Fruit fly (Drosophila melanogaster) whole organism, embryonic: ENCODE measurements around the gene CG9590.

Experiments used
- Atf3 ChIP-seq: fragments of 200-800 bp; sonication (Bioruptor generic); optimal IDR thresholded peaks from 3 replicates; lab custom pipeline; 2016; ENCODE audit warnings: missing biosample characterization, missing genetic modification characterization
- CG10147 ChIP-seq: fragments of 200-800 bp; sonication (Bioruptor generic); optimal IDR thresholded peaks from 2 replicates; lab custom pipeline; 2019; ENCODE audit warnings: missing biosample characterization, mild to moderate bottlenecking, missing genetic modification characterization, moderate library complexity
- CG10543 ChIP-seq: fragments of 200-800 bp; sonication (Bioruptor generic); optimal IDR thresholded peaks from 3 replicates; lab custom pipeline; 2017; ENCODE audit warnings: missing biosample characterization, mild to moderate bottlenecking, missing genetic modification characterization, moderate library complexity
- CG10959 ChIP-seq: fragments of 200-800 bp; sonication (Bioruptor generic); IDR thresholded peaks from 2 replicates; pipeline ENCODE4 v1.3.6; 2022; ENCODE audit warnings: missing biosample characterization, missing genetic modification characterization
- CG11085 ChIP-seq: fragments of 200-800 bp; sonication (Bioruptor generic); IDR thresholded peaks from 2 replicates; pipeline ENCODE4 v1.3.6; 2022; ENCODE audit warnings: missing biosample characterization, missing genetic modification characterization
- CG12236 ChIP-seq: fragments of 200-800 bp; sonication (Bioruptor generic); optimal IDR thresholded peaks from 2 replicates; lab custom pipeline; 2016; ENCODE audit warnings: missing biosample characterization, missing genetic modification characterization
- CG1233 ChIP-seq: fragments of 200-800 bp; sonication (Bioruptor generic); optimal IDR thresholded peaks from 4 replicates; lab custom pipeline; 2018; ENCODE audit warnings: missing biosample characterization, mild to moderate bottlenecking, missing genetic modification characterization
- CG14441 ChIP-seq: fragments of 200-800 bp; sonication (Bioruptor generic); IDR thresholded peaks from 2 replicates; pipeline ENCODE4 v1.3.6; 2022; ENCODE audit warnings: missing biosample characterization, missing genetic modification characterization
- CG16815 ChIP-seq: fragments of 200-800 bp; sonication (Bioruptor generic); optimal IDR thresholded peaks from 3 replicates; lab custom pipeline; 2017; ENCODE audit warnings: missing biosample characterization, mild to moderate bottlenecking, missing genetic modification characterization
- CG17328 ChIP-seq: fragments of 200-800 bp; sonication (Bioruptor generic); IDR thresholded peaks from 2 replicates; pipeline ENCODE4 v1.3.6; 2022; ENCODE audit warnings: missing biosample characterization, missing genetic modification characterization
- CG17361 ChIP-seq: fragments of 200-800 bp; sonication (Bioruptor generic); IDR thresholded peaks from 3 replicates; pipeline ENCODE4 v1.3.6; 2022; ENCODE audit warnings: missing biosample characterization, missing genetic modification characterization
- CG17385 ChIP-seq: fragments of 200-800 bp; sonication (Bioruptor generic); optimal IDR thresholded peaks from 3 replicates; lab custom pipeline; 2018; ENCODE audit warnings: missing biosample characterization, mild to moderate bottlenecking, missing genetic modification characterization
- CG32772 ChIP-seq: fragments of 200-800 bp; sonication (Bioruptor generic); IDR thresholded peaks from 2 replicates; pipeline ENCODE4 v1.3.6; 2022; ENCODE audit warnings: missing biosample characterization, missing genetic modification characterization
- CG3838 ChIP-seq: fragments of 200-800 bp; sonication (Bioruptor generic); optimal IDR thresholded peaks from 3 replicates; lab custom pipeline; 2016; ENCODE audit warnings: missing biosample characterization, missing genetic modification characterization
- CG4328 ChIP-seq: fragments of 200-800 bp; sonication (Bioruptor generic); optimal IDR thresholded peaks from 3 replicates; lab custom pipeline; 2017; ENCODE audit warnings: missing biosample characterization, missing genetic modification reagents, missing genetic modification characterization
- CG4424 ChIP-seq: fragments of 200-800 bp; sonication (Bioruptor generic); optimal IDR thresholded peaks from 3 replicates; lab custom pipeline; 2016; ENCODE audit warnings: missing biosample characterization, missing genetic modification characterization
- CG7928 ChIP-seq: fragments of 200-800 bp; sonication (Bioruptor generic); optimal IDR thresholded peaks from 2 replicates; lab custom pipeline; 2017; ENCODE audit warnings: missing biosample characterization, mild to moderate bottlenecking, missing genetic modification characterization
- CG8290 ChIP-seq, 3 experiments: fragments of 200-800 bp; sonication (Bioruptor generic); optimal IDR thresholded peaks; 2 replicates each; lab custom pipeline; 2016 to 2019; ENCODE audit warnings: missing biosample characterization in 3 of 3, missing genetic modification characterization in 3 of 3, mild to moderate bottlenecking in 2 of 3, moderate library complexity in 1 of 3
- CG8388 ChIP-seq: fragments of 200-800 bp; sonication (Bioruptor generic); optimal IDR thresholded peaks from 2 replicates; lab custom pipeline; 2019; ENCODE audit warnings: missing biosample characterization, mild to moderate bottlenecking, missing genetic modification characterization, moderate library complexity
- CoRest ChIP-seq: fragments of 200-800 bp; sonication (Bioruptor generic); optimal IDR thresholded peaks from 3 replicates; lab custom pipeline; 2018; ENCODE audit warnings: missing biosample characterization, mild to moderate bottlenecking, missing genetic modification characterization, moderate library complexity
- Dbx ChIP-seq: fragments of 200-800 bp; sonication (Bioruptor generic); IDR thresholded peaks from 3 replicates; pipeline ENCODE4 v1.3.6; 2022; ENCODE audit warnings: missing biosample characterization, missing genetic modification characterization
- Eip74EF ChIP-seq, 2 experiments: fragments of 200-800 bp in 1 of 2; fragments of >200 bp in 1 of 2; sonication (Bioruptor generic) in 1 of 2; optimal IDR thresholded peaks; 2 replicates each; lab custom pipeline; 2017 to 2019; ENCODE audit warnings: missing biosample characterization in 2 of 2, missing genetic modification characterization in 2 of 2, mild to moderate bottlenecking in 1 of 2, moderate library complexity in 1 of 2
- Gsc ChIP-seq: fragments of 200-800 bp; sonication (Bioruptor generic); IDR thresholded peaks from 2 replicates; pipeline ENCODE4 v1.3.6; 2022; ENCODE audit warnings: missing biosample characterization, missing genetic modification characterization
- NFAT ChIP-seq: fragments of 200-800 bp; sonication (Bioruptor generic); IDR thresholded peaks from 2 replicates; pipeline ENCODE4 v1.3.6; 2022; ENCODE audit warnings: missing biosample characterization, missing genetic modification characterization
- Nf-YC ChIP-seq: fragments of 200-800 bp; optimal IDR thresholded peaks from 3 replicates; lab custom pipeline; 2019; ENCODE audit warnings: missing biosample characterization, mild to moderate bottlenecking, missing genetic modification characterization, moderate library complexity
- Oaz ChIP-seq: fragments of 200-800 bp; sonication (Bioruptor generic); IDR thresholded peaks from 2 replicates; pipeline ENCODE4 v1.3.6; 2022; ENCODE audit warnings: missing biosample characterization, missing genetic modification characterization
- Sox100B ChIP-seq: fragments of 200-800 bp; sonication (Bioruptor generic); optimal IDR thresholded peaks from 3 replicates; lab custom pipeline; 2018; ENCODE audit warnings: missing biosample characterization, mild to moderate bottlenecking, missing genetic modification characterization
- Trl ChIP-seq, 3 experiments: fragments of >200 bp in 2 of 3; fragments of 200-800 bp in 1 of 3; sonication (Bioruptor generic) in 1 of 3; optimal IDR thresholded peaks; 2 replicates in 1 of 3; 3 replicates in 2 of 3; lab custom pipeline; 2016 to 2017; ENCODE audit warnings: missing biosample characterization in 1 of 3, missing genetic modification characterization in 1 of 3
- aop ChIP-seq: fragments of 200-800 bp; sonication (Bioruptor generic); IDR thresholded peaks from 2 replicates; pipeline ENCODE4 v1.3.6; 2022; ENCODE audit warnings: missing biosample characterization, missing genetic modification characterization
- ap ChIP-seq: fragments of 200-800 bp; sonication (Bioruptor generic); IDR thresholded peaks from 2 replicates; pipeline ENCODE4 v1.3.6; 2022; ENCODE audit warnings: missing biosample characterization, missing genetic modification characterization
- chif ChIP-seq, 2 experiments: fragments of 200-800 bp; sonication (Bioruptor generic); optimal IDR thresholded peaks; 3 replicates each; lab custom pipeline; 2016; ENCODE audit warnings: missing biosample characterization in 2 of 2, missing genetic modification characterization in 2 of 2
- dmrt99B ChIP-seq: fragments of 200-800 bp; sonication (Bioruptor generic); optimal IDR thresholded peaks from 2 replicates; lab custom pipeline; 2018; ENCODE audit warnings: missing biosample characterization, mild to moderate bottlenecking, missing genetic modification characterization, moderate library complexity
- hb ChIP-seq: fragments of 200-800 bp; sonication (Bioruptor generic); IDR thresholded peaks from 3 replicates; pipeline ENCODE4 v1.3.6; 2022; ENCODE audit warnings: missing biosample characterization, missing genetic modification characterization; ENCODE audit not compliant: partially characterized antibody
- her ChIP-seq: fragments of 200-800 bp; sonication (Bioruptor generic); optimal IDR thresholded peaks from 2 replicates; lab custom pipeline; 2016; ENCODE audit warnings: missing biosample characterization, missing genetic modification characterization
- mirr ChIP-seq: fragments of 200-800 bp; sonication (Bioruptor generic); optimal IDR thresholded peaks from 3 replicates; lab custom pipeline; 2018; ENCODE audit warnings: missing biosample characterization, mild to moderate bottlenecking, missing genetic modification characterization
- nmo ChIP-seq: fragments of 200-800 bp; sonication (Bioruptor generic); optimal IDR thresholded peaks from 2 replicates; lab custom pipeline; 2018; ENCODE audit warnings: missing biosample characterization, mild to moderate bottlenecking, missing genetic modification characterization, moderate library complexity
- pnt ChIP-seq: fragments of 200-800 bp; sonication (Bioruptor generic); optimal IDR thresholded peaks from 3 replicates; lab custom pipeline; 2016; ENCODE audit warnings: missing biosample characterization, missing genetic modification characterization
- schlank ChIP-seq: fragments of 200-800 bp; sonication (Bioruptor generic); optimal IDR thresholded peaks from 2 replicates; lab custom pipeline; 2018; ENCODE audit warnings: missing biosample characterization, mild to moderate bottlenecking, missing genetic modification characterization
- shn ChIP-seq: fragments of 200-800 bp; sonication (Bioruptor generic); optimal IDR thresholded peaks from 3 replicates; lab custom pipeline; 2016; ENCODE audit warnings: missing biosample characterization, missing genetic modification characterization
- slou ChIP-seq: fragments of 200-800 bp; sonication (Bioruptor generic); optimal IDR thresholded peaks from 3 replicates; lab custom pipeline; 2016; ENCODE audit warnings: missing biosample characterization, missing genetic modification characterization
- slp2 ChIP-seq: fragments of 200-800 bp; sonication (Bioruptor generic); optimal IDR thresholded peaks from 2 replicates; lab custom pipeline; 2016; ENCODE audit warnings: missing biosample characterization, missing genetic modification characterization
- ssp ChIP-seq: fragments of 200-800 bp; sonication (Bioruptor generic); IDR thresholded peaks from 2 replicates; pipeline ENCODE4 v1.3.6; 2022; ENCODE audit warnings: missing biosample characterization, missing genetic modification characterization
- tgo ChIP-seq: fragments of 200-800 bp; sonication (Bioruptor generic); IDR thresholded peaks from 3 replicates; pipeline ENCODE4 v1.3.6; 2022; ENCODE audit warnings: missing biosample characterization, missing genetic modification characterization
- zen ChIP-seq: fragments of 200-800 bp; sonication (Bioruptor generic); optimal IDR thresholded peaks from 3 replicates; lab custom pipeline; 2018; ENCODE audit warnings: missing biosample characterization, mild to moderate bottlenecking, missing genetic modification characterization, moderate library complexity

The CG9590 gene

DNA sequence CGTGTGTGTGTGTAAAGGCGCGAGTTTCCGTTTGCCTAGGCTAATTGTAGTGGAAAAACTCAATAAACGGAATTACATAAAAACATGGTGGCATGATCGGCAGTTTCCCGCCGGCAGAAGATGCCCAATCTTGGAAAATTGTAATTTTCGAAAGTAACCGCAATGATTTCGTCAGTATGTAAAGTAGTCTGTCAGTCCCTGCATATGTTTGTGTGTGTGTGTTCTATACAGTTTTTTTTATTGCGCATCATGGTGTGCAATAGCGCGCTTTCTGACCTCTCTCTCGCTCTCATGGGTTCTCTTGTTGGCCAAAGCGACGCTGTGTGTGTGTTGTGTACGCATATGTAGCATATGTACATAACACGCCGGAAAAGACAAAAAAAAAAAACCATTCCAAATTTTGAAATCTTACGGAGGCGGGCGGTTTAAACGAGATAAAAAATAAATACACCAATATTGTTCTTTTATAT lies 7.8 kb downstream of the CG9590 start (continued):
- TF ChIP-seq mirr (GFP tag; lab: Kevin White, UChicago) (peak; percentile 65), CG7928 (GFP tag; lab: Kevin White, UChicago) (peak; percentile 2), Atf3 (GFP tag; lab: Kevin White, UChicago) (no peak), hb (GFP tag; lab: Robert Waterston, UW) (no peak), CG17328 (GFP tag; lab: Robert Waterston, UW) (no peak), nmo (GFP tag; lab: Kevin White, UChicago) (no peak), CG1233 (GFP tag; lab: Kevin White, UChicago) (peak; percentile 49), CG14441 (peak; percentile 26; the same call in 1 of the 2 replicates), slou (GFP tag; lab: Kevin White, UChicago) (no peak), slp2 (GFP tag; lab: Kevin White, UChicago) (peak; percentile 12), CG17361 (GFP tag; lab: Robert Waterston, UW) (no peak; the same call in 2 of the 3 replicates), Gsc (GFP tag; lab: Robert Waterston, UW) (no peak), Eip74EF (GFP tag; optimal IDR thresholded peaks at IDR 0.05; lab: Kevin White, UChicago) (peak in 1 of 2 experiments; percentile 92), CG8388 (peak; percentile 2), her (GFP tag; lab: Kevin White, UChicago) (peak; percentile 32), CG11085 (GFP tag; lab: Robert Waterston, UW) (no peak), Trl (optimal IDR thresholded peaks at IDR 0.05; lab: Kevin White, UChicago) (peak in 1 of 2 experiments; percentile 31), Trl (GFP tag; optimal IDR thresholded peaks at IDR 0.05; lab: Kevin White, UChicago) (peak; percentile 57), Nf-YC (tag; lab: Kevin White, UChicago) (peak; percentile 39), CG4328 (GFP tag; lab: Kevin White, UChicago) (peak; percentile 55), chif (GFP tag; optimal IDR thresholded peaks at IDR 0.05; lab: Kevin White, UChicago) (peak; percentile 12 to 21), Sox100B (GFP tag; lab: Kevin White, UChicago) (no peak), CG8290 (GFP tag; optimal IDR thresholded peaks at IDR 0.05; lab: Kevin White, UChicago) (no peak), CG8290 (tag; optimal IDR thresholded peaks at IDR 0.05; lab: Kevin White, UChicago) (no peak), CG17385 (peak; percentile 18), CG4424 (GFP tag; lab: Kevin White, UChicago) (peak; percentile 21), CG10543 (peak; percentile 70), schlank (tag; lab: Kevin White, UChicago) (peak; percentile 13), pnt (GFP tag; lab: Kevin White, UChicago) (no peak), ap (GFP tag; lab: Robert Waterston, UW) (no peak), CG16815 (GFP tag; lab: Kevin White, UChicago) (no peak), ssp (GFP tag; lab: Robert Waterston, UW) (no peak), dmrt99B (tag; lab: Kevin White, UChicago) (no peak), CoRest (peak; percentile 15), Dbx (GFP tag; lab: Robert Waterston, UW) (peak; percentile 50; the same call in 1 of the 3 replicates), CG10147 (GFP tag; lab: Kevin White, UChicago) (peak; percentile 4), tgo (no peak), CG3838 (GFP tag; lab: Kevin White, UChicago) (peak; percentile 41), CG10959 (GFP tag; lab: Robert Waterston, UW) (no peak), CG32772 (GFP tag; lab: Robert Waterston, UW) (peak; percentile 92), NFAT (GFP tag; lab: Robert Waterston, UW) (peak; percentile 40; the same call in 1 of the 2 replicates), zen (tag; lab: Kevin White, UChicago) (peak; percentile 3), CG12236 (GFP tag; lab: Kevin White, UChicago) (peak; percentile 33), Oaz (GFP tag; lab: Robert Waterston, UW) (no peak; the same call in 1 of the 2 replicates), aop (GFP tag; lab: Robert Waterston, UW) (no peak), shn (GFP tag; lab: Kevin White, UChicago) (no peak)
